Fruit fly (Drosophila melanogaster) whole organism, embryonic: ENCODE data around the gene CG14817.
A peak's percentile ranks its signal among the peaks of the same experiment; 100 is the strongest.

Source experiments
- Antp ChIP-seq: fragments of 200-800 bp; sonication (Bioruptor generic); optimal IDR thresholded peaks from 3 replicates; lab custom pipeline; 2016; ENCODE audit warnings: missing biosample characterization, missing genetic modification characterization
- B-H1 ChIP-seq: fragments of 200-800 bp; sonication (Bioruptor generic); IDR thresholded peaks from 3 replicates; pipeline ENCODE4 v1.3.6; 2022; ENCODE audit warnings: missing biosample characterization, missing genetic modification characterization
- Bgb ChIP-seq: fragments of 200-800 bp; sonication (Bioruptor generic); IDR thresholded peaks from 2 replicates; pipeline ENCODE4 v1.3.6; 2022; ENCODE audit warnings: missing biosample characterization, missing genetic modification characterization; ENCODE audit not compliant: partially characterized antibody
- CG1024 ChIP-seq: fragments of 200-800 bp; sonication (Bioruptor generic); IDR thresholded peaks from 2 replicates; pipeline ENCODE4 v1.3.6; 2022; ENCODE audit warnings: missing biosample characterization, missing genetic modification characterization
- CG11456 ChIP-seq: fragments of 200-800 bp; sonication (Bioruptor generic); IDR thresholded peaks from 3 replicates; pipeline ENCODE4 v1.3.6; 2022; ENCODE audit warnings: missing biosample characterization, missing genetic modification characterization
- CG11723 ChIP-seq: fragments of 200-800 bp; sonication (Bioruptor generic); optimal IDR thresholded peaks from 2 replicates; lab custom pipeline; 2017; ENCODE audit warnings: missing biosample characterization, mild to moderate bottlenecking, missing genetic modification characterization
- CG12744 ChIP-seq: fragments of 200-800 bp; sonication (Bioruptor generic); optimal IDR thresholded peaks from 2 replicates; lab custom pipeline; 2016; ENCODE audit warnings: missing biosample characterization, missing genetic modification characterization
- CG13123 ChIP-seq: fragments of 200-800 bp; sonication (Bioruptor generic); optimal IDR thresholded peaks from 2 replicates; lab custom pipeline; 2016; ENCODE audit warnings: missing biosample characterization, missing genetic modification characterization
- CG13296 ChIP-seq: fragments of 200-800 bp; sonication (Bioruptor generic); optimal IDR thresholded peaks from 3 replicates; lab custom pipeline; 2018; ENCODE audit warnings: missing biosample characterization, mild to moderate bottlenecking, missing genetic modification characterization
- CG1602 ChIP-seq: fragments of 200-800 bp; sonication (Bioruptor generic); optimal IDR thresholded peaks from 3 replicates; lab custom pipeline; 2016; ENCODE audit warnings: missing biosample characterization, missing genetic modification characterization
- CG18262 ChIP-seq: fragments of 200-800 bp; optimal IDR thresholded peaks from 3 replicates; lab custom pipeline; 2019; ENCODE audit warnings: missing biosample characterization, mild to moderate bottlenecking, missing genetic modification characterization, moderate library complexity
- CG18599 ChIP-seq: fragments of 200-800 bp; sonication (Bioruptor generic); optimal IDR thresholded peaks from 3 replicates; lab custom pipeline; 2017; ENCODE audit warnings: missing biosample characterization, missing genetic modification characterization, mild to moderate bottlenecking, moderate library complexity, missing genetic modification reagents
- CG18619 ChIP-seq: fragments of 200-800 bp; sonication (Bioruptor generic); optimal IDR thresholded peaks from 3 replicates; lab custom pipeline; 2017; ENCODE audit warnings: missing biosample characterization, mild to moderate bottlenecking, missing genetic modification characterization
- CG2129 ChIP-seq: fragments of 200-800 bp; sonication (Bioruptor generic); IDR thresholded peaks from 2 replicates; pipeline ENCODE4 v1.3.6; 2022; ENCODE audit warnings: missing biosample characterization, missing genetic modification characterization; ENCODE audit not compliant: partially characterized antibody
- CG4404 ChIP-seq: fragments of 200-800 bp; sonication (Bioruptor generic); IDR thresholded peaks from 2 replicates; pipeline ENCODE4 v1.3.6; 2022; ENCODE audit warnings: missing biosample characterization, missing genetic modification characterization
- CG4730 ChIP-seq: fragments of 200-800 bp; sonication (Bioruptor generic); IDR thresholded peaks from 2 replicates; pipeline ENCODE4 v1.3.6; 2022; ENCODE audit warnings: missing biosample characterization, missing genetic modification characterization
- CG5953 ChIP-seq: fragments of 200-800 bp; sonication (Bioruptor generic); IDR thresholded peaks from 2 replicates; pipeline ENCODE4 v1.3.6; 2022; ENCODE audit warnings: missing biosample characterization, missing genetic modification characterization
- CG6175 ChIP-seq: fragments of 200-800 bp; sonication (Bioruptor generic); IDR thresholded peaks from 3 replicates; pipeline ENCODE4 v1.3.6; 2022; ENCODE audit warnings: missing biosample characterization, missing genetic modification characterization
- CG7839 ChIP-seq: fragments of 200-800 bp; sonication (Bioruptor generic); optimal IDR thresholded peaks from 3 replicates; lab custom pipeline; 2018; ENCODE audit warnings: missing biosample characterization, mild to moderate bottlenecking, missing genetic modification characterization, moderate library complexity
- CG8478 ChIP-seq: fragments of >200 bp; optimal IDR thresholded peaks from 2 replicates; lab custom pipeline; 2018
- CHES-1-like ChIP-seq: fragments of 200-800 bp; sonication (Bioruptor generic); optimal IDR thresholded peaks from 2 replicates; lab custom pipeline; 2016; ENCODE audit warnings: missing biosample characterization, missing genetic modification characterization
- Doc2 ChIP-seq: fragments of 200-800 bp; sonication (Bioruptor generic); IDR thresholded peaks from 2 replicates; pipeline ENCODE4 v1.3.6; 2022; ENCODE audit warnings: missing biosample characterization, missing genetic modification characterization
- ERR ChIP-seq: fragments of 200-800 bp; sonication (Bioruptor generic); optimal IDR thresholded peaks from 2 replicates; lab custom pipeline; 2016; ENCODE audit warnings: missing biosample characterization, missing genetic modification characterization
- H2.0 ChIP-seq: fragments of 200-800 bp; sonication (Bioruptor generic); IDR thresholded peaks from 2 replicates; pipeline ENCODE4 v1.3.6; 2022; ENCODE audit warnings: missing biosample characterization, missing genetic modification characterization
- Hmx ChIP-seq: fragments of 200-800 bp; sonication (Bioruptor generic); optimal IDR thresholded peaks from 2 replicates; lab custom pipeline; 2016; ENCODE audit warnings: missing biosample characterization, missing genetic modification characterization
- Meics ChIP-seq: fragments of 200-800 bp; sonication (Bioruptor generic); optimal IDR thresholded peaks from 2 replicates; lab custom pipeline; 2017; ENCODE audit warnings: missing biosample characterization, mild to moderate bottlenecking, missing genetic modification characterization
- Pdp1 ChIP-seq, 2 experiments: fragments of 200-800 bp; sonication (Bioruptor generic); optimal IDR thresholded peaks; 3 replicates each; lab custom pipeline; 2016; ENCODE audit warnings: missing biosample characterization in 2 of 2, missing genetic modification characterization in 2 of 2, mild to moderate bottlenecking in 1 of 2, moderate library complexity in 1 of 2
- Rfx ChIP-seq: fragments of 200-800 bp; sonication (Bioruptor generic); IDR thresholded peaks from 2 replicates; pipeline ENCODE4 v1.3.6; 2022; ENCODE audit warnings: missing biosample characterization, missing genetic modification characterization
- Six4 ChIP-seq: fragments of 200-800 bp; sonication (Bioruptor generic); optimal IDR thresholded peaks from 2 replicates; lab custom pipeline; 2016; ENCODE audit warnings: missing biosample characterization, missing genetic modification characterization
- TFAM ChIP-seq: fragments of 200-800 bp; sonication (Bioruptor generic); optimal IDR thresholded peaks from 2 replicates; lab custom pipeline; 2017; ENCODE audit warnings: missing biosample characterization, missing genetic modification characterization, inconsistent platforms
- btn ChIP-seq: fragments of 200-800 bp; sonication (Bioruptor generic); optimal IDR thresholded peaks from 2 replicates; lab custom pipeline; 2016; ENCODE audit warnings: missing biosample characterization, missing genetic modification characterization
- cg ChIP-seq: fragments of 200-800 bp; sonication (Bioruptor generic); optimal IDR thresholded peaks from 3 replicates; lab custom pipeline; 2019; ENCODE audit warnings: missing biosample characterization, mild to moderate bottlenecking, missing genetic modification characterization, moderate library complexity
- chn ChIP-seq: fragments of 200-800 bp; sonication (Bioruptor generic); optimal IDR thresholded peaks from 2 replicates; lab custom pipeline; 2016; ENCODE audit warnings: missing biosample characterization, missing genetic modification characterization
- eyg ChIP-seq: fragments of 200-800 bp; sonication (Bioruptor generic); optimal IDR thresholded peaks from 3 replicates; lab custom pipeline; 2016; ENCODE audit warnings: missing biosample characterization, missing genetic modification characterization
- fd3F ChIP-seq: fragments of 200-800 bp; sonication (Bioruptor generic); optimal IDR thresholded peaks from 2 replicates; lab custom pipeline; 2018; ENCODE audit warnings: missing biosample characterization, mild to moderate bottlenecking, missing genetic modification characterization, moderate library complexity
- ind ChIP-seq: fragments of 200-800 bp; sonication (Bioruptor generic); optimal IDR thresholded peaks from 3 replicates; lab custom pipeline; 2016; ENCODE audit warnings: missing biosample characterization, missing genetic modification characterization
- inv ChIP-seq: fragments of 200-800 bp; sonication (Bioruptor generic); IDR thresholded peaks from 2 replicates; pipeline ENCODE4 v1.3.6; 2022; ENCODE audit warnings: missing biosample characterization, missing genetic modification characterization; ENCODE audit not compliant: partially characterized antibody
- kni ChIP-seq: fragments of 200-800 bp; sonication (Bioruptor generic); optimal IDR thresholded peaks from 3 replicates; lab custom pipeline; 2017; ENCODE audit warnings: mild to moderate bottlenecking, missing biosample characterization, missing genetic modification reagents, missing genetic modification characterization
- knrl ChIP-seq: fragments of 200-800 bp; sonication (Bioruptor generic); IDR thresholded peaks from 3 replicates; pipeline ENCODE4 v1.3.6; 2022; ENCODE audit warnings: missing biosample characterization, missing genetic modification characterization; ENCODE audit not compliant: partially characterized antibody
- prd ChIP-seq, 3 experiments: fragments of >200 bp in 2 of 3; fragments of 200-800 bp in 1 of 3; sonication (Bioruptor generic) in 1 of 3; optimal IDR thresholded peaks in 2 of 3; IDR thresholded peaks in 1 of 3; 2 replicates in 2 of 3; 3 replicates in 1 of 3; pipeline versions ENCODE4 v1.3.6 to Lab custom; 2017 to 2022; ENCODE audit warnings: missing biosample characterization in 1 of 3, missing genetic modification characterization in 1 of 3
- repo ChIP-seq: fragments of 200-800 bp; sonication (Bioruptor generic); optimal IDR thresholded peaks from 2 replicates; lab custom pipeline; 2016; ENCODE audit warnings: missing biosample characterization, missing genetic modification characterization
- shn ChIP-seq: fragments of 200-800 bp; sonication (Bioruptor generic); optimal IDR thresholded peaks from 3 replicates; lab custom pipeline; 2016; ENCODE audit warnings: missing biosample characterization, missing genetic modification characterization
- slbo ChIP-seq: fragments of 200-800 bp; sonication (Bioruptor generic); IDR thresholded peaks from 2 replicates; pipeline ENCODE4 v1.3.6; 2022; ENCODE audit warnings: missing biosample characterization, missing genetic modification characterization
- slou ChIP-seq: fragments of 200-800 bp; sonication (Bioruptor generic); optimal IDR thresholded peaks from 3 replicates; lab custom pipeline; 2016; ENCODE audit warnings: missing biosample characterization, missing genetic modification characterization
- toy ChIP-seq: fragments of 200-800 bp; sonication (Bioruptor generic); IDR thresholded peaks from 2 replicates; pipeline ENCODE4 v1.3.6; 2022; ENCODE audit warnings: missing biosample characterization, missing genetic modification characterization
- tup ChIP-seq: fragments of 200-800 bp; sonication (Bioruptor generic); optimal IDR thresholded peaks from 2 replicates; lab custom pipeline; 2016; ENCODE audit warnings: missing biosample characterization, mild to moderate bottlenecking, missing genetic modification characterization, moderate library complexity
- vnd ChIP-seq: fragments of 200-800 bp; sonication (Bioruptor generic); IDR thresholded peaks from 3 replicates; pipeline ENCODE4 v1.3.6; 2022; ENCODE audit warnings: missing biosample characterization, missing genetic modification characterization; ENCODE audit not compliant: partially characterized antibody
- wdn ChIP-seq: fragments of 200-800 bp; sonication (Bioruptor generic); IDR thresholded peaks from 2 replicates; pipeline ENCODE4 v1.3.6; 2022; ENCODE audit warnings: missing biosample characterization, missing genetic modification characterization
- zen ChIP-seq: fragments of 200-800 bp; sonication (Bioruptor generic); optimal IDR thresholded peaks from 3 replicates; lab custom pipeline; 2018; ENCODE audit warnings: missing biosample characterization, mild to moderate bottlenecking, missing genetic modification characterization, moderate library complexity
- zen2 ChIP-seq: fragments of 200-800 bp; sonication (Bioruptor generic); IDR thresholded peaks from 3 replicates; pipeline ENCODE4 v1.3.6; 2022; ENCODE audit warnings: missing biosample characterization, missing genetic modification characterization; ENCODE audit not compliant: partially characterized antibody

The CG14817 gene

DNA sequence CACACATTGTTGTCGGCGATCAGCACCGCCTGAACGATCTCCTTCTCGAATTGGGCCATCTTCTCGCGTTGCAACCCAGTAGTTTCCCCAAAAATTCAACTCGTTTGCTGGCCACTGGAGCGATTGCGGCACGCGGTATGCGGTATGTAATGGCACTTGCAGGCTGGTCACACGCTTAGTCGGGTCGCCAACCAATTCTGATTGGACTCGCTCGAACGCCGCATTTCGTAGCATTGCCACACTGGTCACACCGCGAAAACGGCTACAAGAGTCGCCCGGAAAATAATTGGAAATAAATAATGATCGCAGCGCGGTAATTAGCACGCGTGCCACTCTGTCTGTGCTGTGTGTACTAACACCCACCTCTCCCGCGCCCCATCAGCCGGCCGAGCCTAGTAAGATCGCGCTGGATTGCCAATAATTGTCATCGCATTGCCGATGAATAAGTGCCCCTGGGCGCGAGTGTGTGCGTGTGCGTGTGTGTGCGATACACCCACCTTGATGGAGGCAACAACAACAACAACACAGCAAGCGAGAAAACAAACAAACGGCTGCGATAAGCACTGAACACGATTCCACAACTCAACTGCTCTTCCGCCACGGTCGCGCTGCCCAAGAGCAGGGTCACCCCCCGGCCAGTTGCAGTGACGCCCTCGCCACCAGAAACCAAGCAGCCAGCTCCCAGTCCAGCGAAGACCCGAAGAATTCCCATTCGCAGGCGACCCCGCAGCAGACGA lies 45.9 kb upstream of the CG14817 start, which contains the start of the genes eIF2Bepsilon and Ocrl (continued):
- TF ChIP-seq zen2 (GFP tag; lab: Robert Waterston, UW): no peak
- no peak for TF ChIP-seq slbo (GFP tag; lab: Robert Waterston, UW)
- peak; percentile 56 for TF ChIP-seq zen (tag; lab: Kevin White, UChicago)
- TF ChIP-seq slou: no peak
- TF ChIP-seq B-H1: no peak
- TF ChIP-seq Bgb: no peak
- no peak for TF ChIP-seq btn
- TF ChIP-seq CG1602 (GFP tag; lab: Kevin White, UChicago): no peak
- no peak for TF ChIP-seq Hmx
- TF ChIP-seq prd (optimal IDR thresholded peaks at IDR 0.05; lab: Kevin White, UChicago): no peak
- no peak for TF ChIP-seq prd (GFP tag; IDR thresholded peaks at IDR 0.05; lab: Robert Waterston, UW)
- no peak for TF ChIP-seq CG12744 (GFP tag; lab: Kevin White, UChicago)
- no peak for TF ChIP-seq CG1024 (GFP tag; lab: Robert Waterston, UW)
- TF ChIP-seq CG18619 (GFP tag; lab: Kevin White, UChicago): no peak
- TF ChIP-seq CG11456 (GFP tag; lab: Robert Waterston, UW): no peak
- TF ChIP-seq Antp (GFP tag; lab: Kevin White, UChicago): no peak
- TF ChIP-seq wdn (GFP tag; lab: Robert Waterston, UW): no peak
- no peak for TF ChIP-seq CG4404
- no peak for TF ChIP-seq CG2129 (GFP tag; lab: Robert Waterston, UW)
- TF ChIP-seq TFAM (GFP tag; lab: Kevin White, UChicago): no peak
- no peak for TF ChIP-seq CG13123 (GFP tag; lab: Kevin White, UChicago)
- no peak for TF ChIP-seq CG7839
- TF ChIP-seq kni (GFP tag; lab: Kevin White, UChicago): no peak
- TF ChIP-seq CG4730 (GFP tag; lab: Robert Waterston, UW): no peak
- TF ChIP-seq H2.0 (GFP tag; lab: Robert Waterston, UW): no peak
- peak; percentile 30 for TF ChIP-seq ERR (GFP tag; lab: Kevin White, UChicago)
- no peak for TF ChIP-seq CG5953 (GFP tag; lab: Robert Waterston, UW)
- TF ChIP-seq Pdp1 (GFP tag; optimal IDR thresholded peaks at IDR 0.05; lab: Kevin White, UChicago): peak in 1 of 2 experiments; percentile 55
- TF ChIP-seq fd3F (GFP tag; lab: Kevin White, UChicago): no peak
- no peak for TF ChIP-seq CG8478 (lab: Kevin White, UChicago)
- no peak for TF ChIP-seq CG11723
- TF ChIP-seq Meics (GFP tag; lab: Kevin White, UChicago): no peak
- no peak for TF ChIP-seq toy (GFP tag; lab: Robert Waterston, UW)
- peak; percentile 87 for TF ChIP-seq cg (GFP tag; lab: Kevin White, UChicago)
- TF ChIP-seq chn: no peak
- no peak for TF ChIP-seq vnd (GFP tag; lab: Robert Waterston, UW)
- TF ChIP-seq CG13296 (GFP tag; lab: Kevin White, UChicago): no peak
- TF ChIP-seq CG6175 (GFP tag; lab: Robert Waterston, UW): no peak
- no peak for TF ChIP-seq Six4 (GFP tag; lab: Kevin White, UChicago)
- no peak for TF ChIP-seq eyg (GFP tag; lab: Kevin White, UChicago)
- no peak for TF ChIP-seq repo (GFP tag; lab: Kevin White, UChicago)
- TF ChIP-seq ind: no peak
- TF ChIP-seq inv (GFP tag; lab: Robert Waterston, UW): no peak
- TF ChIP-seq tup (GFP tag; lab: Kevin White, UChicago): no peak
- TF ChIP-seq knrl (GFP tag; lab: Robert Waterston, UW): 0 out of 3 replicates have a peak, but pooled peaks have one; percentile 24
- no peak for TF ChIP-seq CG18262 (tag; lab: Kevin White, UChicago)
- TF ChIP-seq shn (GFP tag; lab: Kevin White, UChicago): no peak
- TF ChIP-seq Rfx (GFP tag; lab: Robert Waterston, UW): 0 out of 2 replicates have a peak, but pooled peaks have one; percentile 9
- peak; percentile 34 for TF ChIP-seq CHES-1-like (GFP tag; lab: Kevin White, UChicago)
- TF ChIP-seq CG18599 (GFP tag; lab: Kevin White, UChicago): no peak
- TF ChIP-seq Doc2 (GFP tag; lab: Robert Waterston, UW): no peak
